Fruit fly (Drosophila melanogaster): ENCODE data around the gene polybromo.

polybromo gene

DNA sequence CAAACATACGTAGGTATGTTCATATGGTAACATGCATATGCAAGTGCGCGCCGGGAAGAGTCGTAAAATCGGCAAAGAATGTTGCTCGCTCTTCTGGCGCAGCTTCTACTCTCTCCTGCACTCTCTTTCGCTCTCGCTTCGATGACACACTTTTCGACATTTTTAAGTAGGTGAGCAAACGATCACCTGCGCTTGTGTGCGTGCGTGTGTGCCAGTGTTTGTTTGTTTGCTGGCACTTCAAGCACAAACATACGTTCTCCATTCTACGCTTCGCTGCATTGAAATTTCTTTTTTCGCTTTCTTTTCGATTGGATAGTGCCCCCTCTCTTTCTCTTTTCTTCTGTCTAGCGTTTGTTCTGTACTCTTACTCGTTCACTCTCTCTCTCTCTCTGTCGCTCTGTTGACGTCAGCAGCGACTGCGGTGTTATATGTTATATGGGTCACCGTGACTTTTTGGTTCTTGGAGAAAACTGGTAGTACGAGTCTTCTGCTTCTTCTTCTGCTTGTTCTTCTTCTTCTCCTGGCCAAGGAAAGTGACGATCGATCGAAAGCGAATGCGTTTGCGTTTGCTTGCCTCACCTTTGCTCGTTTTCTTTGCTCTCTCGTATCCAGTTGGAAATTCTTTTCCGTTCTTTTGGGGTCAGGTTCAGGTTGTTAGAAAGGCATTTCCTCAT is 37.3 kb downstream of the polybromo start (continued):
- TF ChIP-seq unpg (GFP tag; optimal IDR thresholded peaks at IDR 0.05) (no peak), dmrt99B (tag; optimal IDR thresholded peaks at IDR 0.05) (no peak), CG42726 (GFP tag; IDR thresholded peaks at IDR 0.05; ENCODE audit: partially characterized antibody) (no peak), sisA (GFP tag; IDR thresholded peaks at IDR 0.05) (no peak), Side (GFP tag; optimal IDR thresholded peaks at IDR 0.05) (no peak), CG12942 (GFP tag; optimal IDR thresholded peaks at IDR 0.05) (no peak), dysf (GFP tag; IDR thresholded peaks at IDR 0.05) (no peak), Fer1 (GFP tag; optimal IDR thresholded peaks at IDR 0.05) (no peak), H2.0 (GFP tag; IDR thresholded peaks at IDR 0.05) (no peak), esg (GFP tag; conservative IDR thresholded peaks at IDR 0.05) (no peak), crp (GFP tag; optimal IDR thresholded peaks at IDR 0.05) (no peak), Fer2 (tag; optimal IDR thresholded peaks at IDR 0.05) (no peak), H15 (GFP tag; IDR thresholded peaks at IDR 0.05) (no peak), dpn (GFP tag; optimal IDR thresholded peaks at IDR 0.05) (no peak), disco-r (GFP tag; optimal IDR thresholded peaks at IDR 0.05) (no peak), CG12299 (tag; optimal IDR thresholded peaks at IDR 0.05) (no peak), CG17186 (GFP tag; optimal IDR thresholded peaks at IDR 0.05) (no peak), psq (GFP tag; optimal IDR thresholded peaks at IDR 0.05) (no peak), CG6654 (GFP tag; optimal IDR thresholded peaks at IDR 0.05) (no peak), Myb (GFP tag; optimal IDR thresholded peaks at IDR 0.05) (no peak), Awh (GFP tag; IDR thresholded peaks at IDR 0.05) (no peak), PHDP (tag; optimal IDR thresholded peaks at IDR 0.05) (no peak), CG1529 (GFP tag; optimal IDR thresholded peaks at IDR 0.05) (peak; percentile 6), CTCF (GFP tag; optimal IDR thresholded peaks at IDR 0.05) (no peak), peb (GFP tag; IDR thresholded peaks at IDR 0.05) (no peak), Nf-YB (GFP tag; optimal IDR thresholded peaks at IDR 0.05) (peak; percentile 58), Gsc (GFP tag; IDR thresholded peaks at IDR 0.05) (no peak), trem (tag; optimal IDR thresholded peaks at IDR 0.05) (peak; percentile 27)

DNA sequence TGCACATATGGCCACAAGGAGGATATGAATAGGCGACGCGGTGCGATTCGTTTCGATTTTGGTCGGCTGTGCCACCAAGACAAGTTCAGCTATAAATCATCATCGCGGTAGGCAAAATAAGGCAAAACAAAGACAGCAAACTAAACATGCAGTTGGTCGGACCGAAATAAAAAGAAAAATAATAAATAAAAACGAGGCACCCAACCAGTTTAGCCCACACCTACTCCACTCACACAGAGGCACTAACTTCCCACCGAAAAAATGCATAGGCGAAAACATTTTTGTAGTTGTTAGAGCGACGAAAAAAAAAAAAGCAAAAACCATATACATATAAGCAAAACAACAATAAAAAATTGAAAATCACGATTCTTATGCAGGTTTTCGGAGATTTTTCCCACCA is 38.4 kb downstream of the polybromo start:
- 0 out of 3 replicates have a peak, but pooled peaks have one; percentile 28 for TF ChIP-seq sr (GFP tag; IDR thresholded peaks at IDR 0.05)
- TF ChIP-seq Drgx (GFP tag; IDR thresholded peaks at IDR 0.05) = peak; percentile 47; the same call in 1 of the 2 replicates
- TF ChIP-seq CG7987 (GFP tag; optimal IDR thresholded peaks at IDR 0.05) = no peak
- TF ChIP-seq gcm2 (GFP tag; optimal IDR thresholded peaks at IDR 0.05) = no peak

- no peak for TF ChIP-seq Stat92E (GFP tag; optimal IDR thresholded peaks at IDR 0.05)
- peak; percentile 43 for TF ChIP-seq Ets65A (GFP tag)
Measured at dm6 chr3R:24764971-24765370, 40.1 kb downstream of the polybromo start, which contains the start of gene AstA. Gene AstA, minus strand, starts transcription at chr3R:24765071.

- TF ChIP-seq CG17568 (GFP tag; optimal IDR thresholded peaks at IDR 0.05) (no peak), NK7.1 (GFP tag; optimal IDR thresholded peaks at IDR 0.05) (no peak), sqz (GFP tag; optimal IDR thresholded peaks at IDR 0.05) (no peak), tup (GFP tag; optimal IDR thresholded peaks at IDR 0.05) (no peak), br (optimal IDR thresholded peaks at IDR 0.05) (no peak), zf30C (GFP tag; optimal IDR thresholded peaks at IDR 0.05) (no peak), ssp (GFP tag; IDR thresholded peaks at IDR 0.05) (peak; percentile 80), abd-A (tag; optimal IDR thresholded peaks at IDR 0.05) (no peak), CG17385 (GFP tag; optimal IDR thresholded peaks at IDR 0.05) (no peak), sr (GFP tag; IDR thresholded peaks at IDR 0.05) (no peak), Mrtf (GFP tag; IDR thresholded peaks at IDR 0.05) (no peak), lab (GFP tag; optimal IDR thresholded peaks at IDR 0.05) (no peak), sc (optimal IDR thresholded peaks at IDR 0.05) (no peak), sc (GFP tag; optimal IDR thresholded peaks at IDR 0.05) (no peak), CG16863 (GFP tag; optimal IDR thresholded peaks at IDR 0.05) (no peak), CG7556 (GFP tag; optimal IDR thresholded peaks at IDR 0.05) (no peak)
Measured at dm6 chr3R:24753561-24754027, 51.5 kb downstream of the polybromo start, which contains the start of gene asp. Gene asp, plus strand, starts transcription at chr3R:24753849.
